Worm (Caenorhabditis elegans) whole organism, mixed stage, embryonic: ENCODE data around the gene dpy-31.

Experiments
- blmp-1 ChIP-seq: fragments of 150-350 bp; optimal IDR thresholded peaks from 2 replicates; lab custom pipeline; 2014; ENCODE audit warnings: missing biosample characterization, missing genetic modification characterization
- cnd-1 ChIP-seq: fragments of 200-800 bp; sonication (Bioruptor generic); optimal IDR thresholded peaks from 2 replicates; lab custom pipeline; 2018; ENCODE audit warnings: mild to moderate bottlenecking, missing genetic modification characterization, missing compliant biosample characterization
- flh-1 ChIP-seq: fragments of 200-800 bp; sonication (Bioruptor generic); optimal IDR thresholded peaks from 2 replicates; lab custom pipeline; 2018; ENCODE audit warnings: mild to moderate bottlenecking, missing genetic modification characterization, moderate library complexity, missing compliant biosample characterization
- pha-4 ChIP-seq: fragments of 150-350 bp; optimal IDR thresholded peaks from 2 replicates; lab custom pipeline; 2018; ENCODE audit warnings: missing biosample characterization, missing genetic modification reagents, missing genetic modification characterization
- unc-62 ChIP-seq: fragments of 150-350 bp; optimal IDR thresholded peaks from 2 replicates; lab custom pipeline; 2014; ENCODE audit warnings: missing biosample characterization, missing genetic modification reagents, missing genetic modification characterization
- ztf-11 ChIP-seq: fragments of 150-350 bp; optimal IDR thresholded peaks from 2 replicates; lab custom pipeline; 2014; ENCODE audit warnings: missing biosample characterization, missing genetic modification characterization

- TF ChIP-seq cnd-1 (tag; lab: Kevin White, UChicago): no peak
- TF ChIP-seq unc-62 (GFP tag; lab: Kevin White, UChicago): no peak
- TF ChIP-seq blmp-1 (tag; lab: Kevin White, UChicago): no peak
- TF ChIP-seq pha-4 (tag; lab: Kevin White, UChicago): no peak
- no peak for TF ChIP-seq flh-1
- TF ChIP-seq ztf-11 (tag; lab: Kevin White, UChicago): no peak
Observed at ce11 chrIII:7241065-7241464, 39.1 kb downstream of the dpy-31 start, which contains the start of gene ztf-31.
